Fruit fly (Drosophila melanogaster): ENCODE measurements around the gene CG15167.

CG15167 gene

DNA sequence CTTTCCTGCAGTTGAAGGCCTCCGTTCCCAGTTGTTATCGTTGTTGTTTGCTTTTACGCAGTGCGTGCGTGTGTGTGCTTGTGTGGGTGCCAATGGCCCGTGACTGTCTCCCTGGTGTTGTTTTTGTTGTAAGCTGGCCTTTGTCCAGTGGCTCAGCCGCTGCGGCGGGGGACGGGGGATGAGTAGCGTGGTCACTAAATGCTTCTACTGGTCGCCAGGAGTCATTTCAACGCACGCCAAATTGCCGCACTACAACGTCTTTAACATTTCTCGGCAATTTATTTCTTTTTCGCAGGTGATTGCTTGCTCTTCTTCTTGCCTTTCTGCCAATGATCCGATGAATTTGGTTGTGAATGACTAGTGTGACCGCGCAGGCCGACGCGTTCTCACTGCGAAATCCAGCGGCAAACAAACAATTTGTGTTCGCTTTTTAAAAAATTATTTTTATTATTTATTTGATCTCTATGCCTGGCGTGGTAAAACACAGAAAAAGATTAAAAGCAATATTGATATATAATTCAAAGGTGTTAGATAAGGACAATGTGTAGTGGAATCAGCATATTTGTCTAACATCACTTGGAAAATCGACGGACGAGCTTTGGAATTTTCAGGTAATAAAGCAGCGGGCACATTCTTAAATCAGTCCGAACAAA, 31.8 kb upstream of the CG15167 start, which contains the start of the genes Faf2 and Grip71 (continued):
- TF ChIP-seq CG10959 (GFP tag; IDR thresholded peaks at IDR 0.05) (peak; percentile 92), cg (GFP tag; optimal IDR thresholded peaks at IDR 0.05) (peak; percentile 89), CG10147 (GFP tag; optimal IDR thresholded peaks at IDR 0.05) (peak; percentile 83), BtbVII (GFP tag; optimal IDR thresholded peaks at IDR 0.05) (peak; percentile 15)

DNA sequence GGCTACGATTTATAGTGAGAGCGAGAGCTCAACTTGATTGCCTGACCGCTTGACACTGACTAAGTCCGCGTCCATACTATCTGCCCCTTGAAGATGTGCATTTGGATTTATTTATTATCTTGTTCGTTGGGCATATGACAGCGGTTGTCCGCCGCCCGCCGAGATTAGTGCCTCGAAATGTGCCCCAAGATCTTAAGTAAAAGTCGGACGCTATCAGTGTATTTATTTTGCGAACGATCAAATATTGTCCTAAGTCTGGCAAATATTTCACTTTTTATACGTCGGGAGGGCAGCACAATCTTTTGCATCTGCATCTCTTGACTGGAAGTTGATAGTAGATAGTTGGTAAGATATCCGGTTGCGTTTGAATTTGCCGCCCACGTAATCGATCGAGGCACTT, 26.5 kb upstream of the CG15167 start, which contains the start of gene Irk3:
Gene Irk3, minus strand, starts transcription at position 63 of the 400 bp plus-strand sequence.
- TF ChIP-seq Ssrp (tag; optimal IDR thresholded peaks at IDR 0.05) (no peak), CG6813 (GFP tag; optimal IDR thresholded peaks at IDR 0.05) (peak; percentile 5), Med (GFP tag) (peak; percentile 74), CG10321 (GFP tag; IDR thresholded peaks at IDR 0.05) (no peak), lbe (GFP tag; optimal IDR thresholded peaks at IDR 0.05) (no peak)

DNA sequence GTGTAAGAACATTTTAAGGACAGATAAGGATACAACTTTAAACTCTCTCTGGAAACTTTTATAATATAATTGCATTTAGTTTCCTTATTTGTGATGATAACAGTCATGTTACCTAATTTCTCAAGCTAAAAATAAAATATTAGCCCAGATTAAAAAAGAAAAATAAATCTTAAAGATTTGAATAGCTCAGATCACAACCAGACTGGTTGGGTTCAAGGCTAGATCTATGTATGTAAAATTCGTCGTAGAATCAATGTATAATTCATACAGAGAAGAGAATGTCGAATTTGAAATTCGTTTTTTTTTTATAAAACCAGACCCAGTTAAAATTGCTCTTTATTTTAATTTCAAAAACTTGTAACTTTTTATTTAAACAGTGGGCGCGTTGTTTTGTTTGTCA, 26.1 kb upstream of the CG15167 start:
- TF ChIP-seq Lhr (GFP tag; optimal IDR thresholded peaks at IDR 0.05), result peak; percentile 49
- TF ChIP-seq sens (GFP tag), result peak; percentile 84
- TF ChIP-seq Atf-2 (GFP tag; optimal IDR thresholded peaks at IDR 0.05), result no peak
- TF ChIP-seq HLHmδ (GFP tag; optimal IDR thresholded peaks at IDR 0.05), result no peak
- TF ChIP-seq CG9609 (GFP tag; optimal IDR thresholded peaks at IDR 0.05), result no peak
- TF ChIP-seq CG4820 (GFP tag; optimal IDR thresholded peaks at IDR 0.05), result no peak
- TF ChIP-seq CG4730 (GFP tag; IDR thresholded peaks at IDR 0.05), result no peak
- TF ChIP-seq vnd (GFP tag; IDR thresholded peaks at IDR 0.05; ENCODE audit: partially characterized antibody), result no peak
- no peak for TF ChIP-seq CG10654 (GFP tag; optimal IDR thresholded peaks at IDR 0.05)
- TF ChIP-seq pb (GFP tag; optimal IDR thresholded peaks at IDR 0.05), result no peak
- TF ChIP-seq C15 (GFP tag; IDR thresholded peaks at IDR 0.05), result no peak
- no peak for TF ChIP-seq ATbp (GFP tag; optimal IDR thresholded peaks at IDR 0.05)
- no peak for TF ChIP-seq tin (GFP tag; optimal IDR thresholded peaks at IDR 0.05)
- TF ChIP-seq odd (GFP tag; optimal IDR thresholded peaks at IDR 0.05), result no peak
- no peak for TF ChIP-seq CG2875 (GFP tag; optimal IDR thresholded peaks at IDR 0.05)
- TF ChIP-seq tup (GFP tag; optimal IDR thresholded peaks at IDR 0.05), result no peak
- TF ChIP-seq CG42726 (GFP tag; IDR thresholded peaks at IDR 0.05; ENCODE audit: partially characterized antibody), result peak; percentile 33; the same call in 1 of the 2 replicates
- no peak for TF ChIP-seq CG8924 (tag; optimal IDR thresholded peaks at IDR 0.05)
- no peak for TF ChIP-seq run (tag; optimal IDR thresholded peaks at IDR 0.05)
- TF ChIP-seq dm (GFP tag; optimal IDR thresholded peaks at IDR 0.05), result no peak
- no peak for TF ChIP-seq CG8765 (GFP tag; IDR thresholded peaks at IDR 0.05)
- TF ChIP-seq pfk (GFP tag; optimal IDR thresholded peaks at IDR 0.05), result no peak
- TF ChIP-seq Drgx (GFP tag; IDR thresholded peaks at IDR 0.05), result no peak
- TF ChIP-seq CTCF (GFP tag; optimal IDR thresholded peaks at IDR 0.05), result peak; percentile 82
- TF ChIP-seq lola (GFP tag; optimal IDR thresholded peaks at IDR 0.05), result no peak
- TF ChIP-seq CG30020 (tag; optimal IDR thresholded peaks at IDR 0.05), result no peak
- TF ChIP-seq bbx (GFP tag; IDR thresholded peaks at IDR 0.05; ENCODE audit: partially characterized antibody), result no peak
- TF ChIP-seq ro (GFP tag; IDR thresholded peaks at IDR 0.05), result no peak
- no peak for TF ChIP-seq Ada2b (GFP tag; IDR thresholded peaks at IDR 0.05)
- TF ChIP-seq CG7556 (GFP tag; optimal IDR thresholded peaks at IDR 0.05), result no peak
- no peak for TF ChIP-seq CG8290 (GFP tag; optimal IDR thresholded peaks at IDR 0.05)
- TF ChIP-seq CG8290 (tag; optimal IDR thresholded peaks at IDR 0.05), result no peak
- TF ChIP-seq gfzf (GFP tag; optimal IDR thresholded peaks at IDR 0.05), result peak; percentile 10
- TF ChIP-seq CG31365 (tag; optimal IDR thresholded peaks at IDR 0.05), result no peak
- no peak for TF ChIP-seq oc (tag; optimal IDR thresholded peaks at IDR 0.05)
- no peak for TF ChIP-seq CG13287 (GFP tag; IDR thresholded peaks at IDR 0.05; ENCODE audit: partially characterized antibody)
- TF ChIP-seq CG30431 (GFP tag; optimal IDR thresholded peaks at IDR 0.05), result no peak
- peak; percentile 60; the same call in 1 of the 2 replicates for TF ChIP-seq amos (GFP tag; IDR thresholded peaks at IDR 0.05; ENCODE audit: partially characterized antibody)
